Worm (Caenorhabditis elegans) whole organism, young adult: Measurements from ENCODE around the gene F58D12.1.

Experiments used
- ama-1 ChIP-seq, 3 experiments: fragments of 150-350 bp in 1 of 3; sonication (generic microtip) in 2 of 3; optimal IDR thresholded peaks; 2 replicates each; lab custom pipeline; 2014 to 2018; ENCODE audit warnings: missing biosample characterization in 2 of 3, missing genetic modification characterization in 2 of 3, missing genetic modification reagents in 2 of 3
- hmg-20 ChIP-seq: fragments of 200-800 bp; sonication (Bioruptor generic); IDR thresholded peaks from 2 replicates; pipeline ENCODE4 v1.3.6; 2022; ENCODE audit warnings: missing genetic modification reagents, missing genetic modification characterization, missing compliant biosample characterization
- nhr-27 ChIP-seq: fragments of 200-800 bp; sonication (Bioruptor generic); optimal IDR thresholded peaks from 2 replicates; lab custom pipeline; 2018; ENCODE audit warnings: mild to moderate bottlenecking, missing genetic modification characterization, moderate library complexity, missing compliant biosample characterization
- nhr-90 ChIP-seq: sonication (generic microtip); optimal IDR thresholded peaks from 2 replicates; lab custom pipeline; 2016; ENCODE audit warnings: missing genotype, mild to moderate bottlenecking, missing genetic modification characterization, missing compliant biosample characterization
- unc-130 ChIP-seq: sonication (generic microtip); optimal IDR thresholded peaks from 2 replicates; lab custom pipeline; 2016; ENCODE audit warnings: missing genetic modification reagents, missing genetic modification characterization, missing compliant biosample characterization
- unc-62 ChIP-seq: fragments of 150-350 bp; optimal IDR thresholded peaks from 2 replicates; lab custom pipeline; 2014; ENCODE audit warnings: missing biosample characterization, missing genetic modification reagents, missing genetic modification characterization
- ztf-6 ChIP-seq: fragments of 200-800 bp; sonication (Bioruptor generic); IDR thresholded peaks from 2 replicates; pipeline ENCODE4 v1.3.6; 2022; ENCODE audit warnings: missing genetic modification reagents, missing genetic modification characterization, missing compliant biosample characterization

DNA sequence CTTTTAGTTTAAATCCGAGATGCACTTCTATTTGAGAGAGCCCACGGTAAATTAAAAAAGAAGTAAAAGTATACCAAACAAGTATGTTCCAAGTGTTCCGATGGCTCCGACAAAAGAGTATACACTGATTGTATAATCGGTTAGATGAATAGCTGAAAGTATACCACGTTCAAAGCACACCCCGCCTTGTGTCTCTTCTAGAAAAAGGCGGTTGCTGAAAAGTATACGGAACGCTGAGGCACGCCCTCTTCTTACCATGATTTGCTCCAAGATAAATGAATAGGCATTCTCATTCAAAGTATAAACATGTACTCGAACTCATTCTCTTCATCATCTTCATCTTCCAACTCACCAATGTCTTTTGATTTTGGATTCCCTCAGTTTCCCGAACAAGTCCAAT, 35.0 kb upstream of the F58D12.1 start, which contains the start of gene end-3:
- TF ChIP-seq hmg-20 (GFP tag; lab: Robert Waterston, UW) (no peak), ama-1 (optimal IDR thresholded peaks at IDR 0.05; lab: Kevin White, UChicago) (no peak), ama-1 (GFP tag; optimal IDR thresholded peaks at IDR 0.05; lab: Kevin White, UChicago) (no peak), ztf-6 (GFP tag; lab: Robert Waterston, UW) (no peak), unc-62 (GFP tag; lab: Kevin White, UChicago) (no peak), nhr-90 (tag; lab: Kevin White, UChicago) (no peak), nhr-27 (tag; lab: Kevin White, UChicago) (no peak), unc-130 (no peak)
